Worm (Caenorhabditis elegans) whole organism, L4/young adult: ENCODE measurements around the gene kin-29.

ENCODE experiments used
- W03F9.2 ChIP-seq: fragments of 150-350 bp; optimal IDR thresholded peaks from 2 replicates; lab custom pipeline; 2014; ENCODE audit warnings: missing biosample characterization, missing genetic modification characterization
- dao-5 ChIP-seq: sonication (generic microtip); optimal IDR thresholded peaks from 2 replicates; lab custom pipeline; 2016; ENCODE audit warnings: missing genotype, missing genetic modification characterization, moderate library complexity, missing compliant biosample characterization
- him-1 ChIP-seq: sonication (generic microtip); optimal IDR thresholded peaks from 2 replicates; lab custom pipeline; 2016; ENCODE audit warnings: missing genotype, missing genetic modification reagents, missing genetic modification characterization, missing compliant biosample characterization

- TF ChIP-seq W03F9.2 (tag; lab: Kevin White, UChicago) (no peak), him-1 (tag; lab: Kevin White, UChicago) (no peak), dao-5 (no peak)
Observed at ce11 chrX:2871037-2871436, 18.8 kb upstream of the kin-29 start, which contains the start of gene F53B3.3.
